Worm (Caenorhabditis elegans): Measurements from ENCODE around the gene H10E21.5.

Gene H10E21.5

DNA sequence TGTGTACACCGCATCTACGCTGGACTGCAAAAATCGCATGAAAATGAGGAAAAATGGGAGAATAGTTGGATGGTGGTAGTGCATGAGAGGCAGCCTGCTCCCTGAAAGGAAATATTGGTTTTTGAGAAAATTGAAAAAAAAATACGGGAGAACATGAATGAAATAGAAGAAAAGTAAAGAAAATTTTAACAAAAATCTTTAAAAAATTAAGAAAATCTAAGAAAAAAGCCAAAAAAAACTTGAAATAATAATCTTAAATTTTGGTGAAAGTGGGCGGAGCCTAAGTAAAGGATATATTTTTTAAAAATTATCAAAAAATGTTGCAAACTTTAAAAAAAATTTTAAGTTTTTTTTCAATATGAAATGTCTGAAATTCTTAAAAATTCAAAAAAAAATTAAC, at the start of gene H10E21.5:
Gene H10E21.5 (minus strand): TSS at position 101 of the 400 bp plus-strand sequence.
- TF ChIP-seq unc-62 (GFP tag; optimal IDR thresholded peaks at IDR 0.05), result no peak

DNA sequence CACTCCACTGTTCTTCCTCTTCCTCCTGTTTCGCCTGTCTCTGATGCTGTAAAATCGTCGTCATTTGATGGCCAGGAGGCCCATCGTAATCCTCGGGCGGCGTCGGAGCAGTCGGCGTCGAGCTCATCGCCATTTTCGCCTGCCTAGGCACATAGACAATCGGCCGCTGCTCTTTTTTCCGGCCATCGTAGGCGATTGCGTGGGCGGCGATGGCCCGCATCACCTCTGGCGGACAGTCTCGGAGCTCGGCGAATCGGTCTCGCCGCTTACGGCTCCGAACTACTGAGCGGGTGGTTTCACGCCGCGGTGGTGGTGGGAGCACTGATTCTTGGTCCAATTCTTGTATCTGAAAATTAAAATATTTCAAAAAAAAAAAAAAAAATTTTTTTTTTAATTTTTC, 48.3 kb upstream of the H10E21.5 start:
- no peak for TF ChIP-seq unc-62 (GFP tag; optimal IDR thresholded peaks at IDR 0.05)

DNA sequence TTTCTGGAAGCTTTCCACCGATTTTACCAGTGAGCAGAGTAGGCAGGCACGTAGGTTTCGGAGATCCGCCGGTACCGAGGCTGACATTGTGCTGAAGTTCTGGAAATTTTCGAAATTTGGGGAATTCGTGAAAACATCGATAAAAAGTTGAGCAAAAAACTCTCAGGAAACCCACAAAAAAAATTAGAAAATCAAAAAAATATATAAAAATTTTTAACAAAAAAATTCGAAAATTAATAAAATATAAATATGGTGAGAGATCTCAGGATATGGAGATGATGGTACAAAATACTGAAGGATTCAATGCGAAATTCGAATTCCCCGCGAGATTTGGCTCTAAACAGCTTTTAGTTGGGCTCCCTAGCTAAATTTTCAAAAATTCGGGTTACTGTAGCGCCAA, 45.9 kb upstream of the H10E21.5 start, which contains the start of gene spt-4:
Gene spt-4 (minus strand): TSS at position 101 of the 400 bp plus-strand sequence.
- no peak for TF ChIP-seq unc-62 (GFP tag; optimal IDR thresholded peaks at IDR 0.05)

DNA sequence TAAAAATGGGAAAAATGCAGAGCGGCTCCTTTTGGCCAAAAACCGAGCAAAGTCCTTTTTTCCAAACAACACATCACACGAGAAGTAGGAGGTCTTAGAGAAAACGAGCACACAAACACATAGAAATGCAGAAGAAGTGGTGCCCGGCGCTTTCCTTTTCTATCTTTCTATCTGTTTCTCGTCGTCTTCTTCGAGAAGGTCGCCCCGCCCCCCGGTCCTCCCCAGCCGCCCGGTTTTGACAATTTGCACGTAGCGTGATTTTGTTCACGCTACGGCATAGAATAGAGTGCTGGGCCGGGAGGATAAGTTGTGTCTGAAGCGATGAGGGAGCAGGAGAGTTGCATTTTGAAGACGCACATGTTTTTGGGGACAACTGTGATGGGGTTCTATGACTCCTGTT, 43.3 kb upstream of the H10E21.5 start:
- TF ChIP-seq unc-62 (GFP tag; optimal IDR thresholded peaks at IDR 0.05), result no peak

DNA sequence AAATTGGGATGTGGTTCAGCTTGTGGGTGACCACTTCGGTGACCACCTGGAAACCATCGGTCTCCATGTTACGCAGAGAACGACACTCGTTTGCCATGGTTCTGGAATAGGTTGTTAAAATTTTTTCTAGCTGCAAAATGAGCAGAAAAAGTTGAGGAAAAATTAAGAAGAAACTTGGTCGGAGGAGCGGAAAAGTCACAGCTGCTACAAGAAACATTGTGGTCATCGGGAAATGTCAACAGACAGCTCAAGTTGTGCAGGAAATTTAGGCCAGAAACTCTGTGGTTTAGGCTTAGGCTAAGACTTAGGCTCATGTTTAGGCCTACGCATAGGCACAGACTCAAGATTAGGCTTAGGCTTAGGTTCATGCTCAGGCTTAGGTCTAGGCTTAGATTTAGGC, 42.4 kb upstream of the H10E21.5 start, which contains the start of gene pck-1:
Gene pck-1 (minus strand): TSS at position 101 of the 400 bp plus-strand sequence.
- no peak for TF ChIP-seq unc-62 (GFP tag; optimal IDR thresholded peaks at IDR 0.05)

DNA sequence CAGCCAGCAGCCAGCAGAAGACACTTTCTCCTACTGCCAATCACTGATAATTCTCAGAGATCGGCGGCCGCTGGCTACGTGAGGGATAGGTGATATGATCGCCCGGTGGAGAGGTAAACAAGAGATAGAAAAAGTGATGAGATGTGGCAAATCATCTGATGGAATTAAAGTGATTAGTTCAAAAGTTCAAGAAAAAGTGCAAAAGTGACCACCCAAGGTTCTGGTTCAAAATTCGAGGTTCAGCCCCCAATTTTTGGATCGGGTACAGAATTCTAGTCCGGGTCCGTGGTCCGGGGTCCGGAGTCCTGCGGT, 41.8 kb upstream of the H10E21.5 start:
- TF ChIP-seq unc-62 (GFP tag; optimal IDR thresholded peaks at IDR 0.05), result no peak

DNA sequence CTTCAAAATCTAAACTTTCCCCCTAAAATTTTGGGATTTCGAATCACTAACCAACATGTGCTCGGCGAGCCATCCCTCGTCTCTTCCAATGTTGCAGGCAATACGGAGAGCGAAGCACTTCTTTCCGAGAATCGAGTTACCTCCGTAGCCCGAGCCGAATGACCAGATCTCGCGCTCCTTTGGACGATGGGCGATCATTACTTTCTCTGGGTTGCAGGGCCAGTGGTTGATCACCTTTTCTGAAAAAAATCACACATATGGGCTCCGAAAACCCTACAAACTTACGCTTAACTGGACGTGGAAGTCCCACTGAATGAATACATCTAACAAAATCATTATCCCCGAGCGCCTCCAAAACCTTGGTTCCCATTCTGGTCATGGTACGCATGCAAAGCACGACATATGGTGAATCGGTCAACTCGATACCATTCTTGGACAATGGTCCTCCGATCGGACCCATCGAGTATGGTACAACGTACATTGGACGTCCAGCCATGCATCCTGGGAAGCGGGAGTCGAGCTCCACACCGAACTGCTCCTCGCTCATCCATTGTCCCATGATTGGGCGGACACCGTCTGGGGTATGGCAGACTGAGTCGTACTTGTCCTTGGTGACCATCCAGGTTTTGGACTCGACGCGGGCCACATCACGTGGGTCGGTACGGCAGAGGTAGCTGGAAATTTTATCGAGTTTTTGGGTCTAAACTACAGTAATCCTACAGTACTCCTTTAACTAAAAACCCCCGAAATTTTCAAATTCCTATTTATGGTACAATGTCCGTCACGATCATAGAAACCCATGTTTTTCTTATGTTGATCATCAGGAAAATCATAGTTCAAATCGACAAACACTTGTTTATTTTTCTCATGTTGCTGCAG, 41.2 kb upstream of the H10E21.5 start:
- TF ChIP-seq unc-62 (GFP tag; optimal IDR thresholded peaks at IDR 0.05), result no peak

DNA sequence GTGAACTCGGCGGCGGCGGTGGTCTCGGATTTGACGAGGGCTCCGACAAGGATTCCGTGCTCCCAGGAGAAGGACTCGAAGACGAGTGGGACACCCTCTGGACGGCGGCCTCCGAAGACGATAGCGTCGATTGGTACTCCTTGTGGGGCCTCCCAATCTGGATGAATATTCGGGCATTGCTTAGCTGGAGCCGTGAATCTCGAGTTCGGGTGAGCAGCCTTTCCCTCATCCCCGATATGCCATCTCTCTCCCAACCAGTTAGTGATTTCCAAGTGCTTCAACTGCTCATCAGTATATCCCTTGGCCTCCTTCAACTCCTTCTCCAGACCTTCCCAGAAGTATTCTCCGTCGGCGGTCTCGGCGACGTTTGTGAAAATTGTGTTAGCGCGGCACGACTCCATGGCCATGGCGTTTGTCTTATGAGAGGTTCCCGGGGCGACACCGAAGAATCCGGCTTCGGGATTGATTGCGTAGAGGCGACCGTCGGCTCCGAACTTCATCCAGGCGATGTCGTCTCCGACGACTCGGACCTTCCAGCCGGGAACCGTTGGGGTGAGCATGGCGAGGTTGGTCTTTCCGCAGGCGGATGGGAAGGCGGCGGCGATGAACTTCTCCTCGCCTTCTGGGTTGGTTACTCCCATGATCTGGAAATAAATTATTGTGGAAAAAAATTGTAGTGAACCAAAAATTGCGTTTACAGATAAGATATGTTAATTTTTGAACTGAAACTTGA, 40.0 kb upstream of the H10E21.5 start:
- no peak for TF ChIP-seq unc-62 (GFP tag; optimal IDR thresholded peaks at IDR 0.05)

DNA sequence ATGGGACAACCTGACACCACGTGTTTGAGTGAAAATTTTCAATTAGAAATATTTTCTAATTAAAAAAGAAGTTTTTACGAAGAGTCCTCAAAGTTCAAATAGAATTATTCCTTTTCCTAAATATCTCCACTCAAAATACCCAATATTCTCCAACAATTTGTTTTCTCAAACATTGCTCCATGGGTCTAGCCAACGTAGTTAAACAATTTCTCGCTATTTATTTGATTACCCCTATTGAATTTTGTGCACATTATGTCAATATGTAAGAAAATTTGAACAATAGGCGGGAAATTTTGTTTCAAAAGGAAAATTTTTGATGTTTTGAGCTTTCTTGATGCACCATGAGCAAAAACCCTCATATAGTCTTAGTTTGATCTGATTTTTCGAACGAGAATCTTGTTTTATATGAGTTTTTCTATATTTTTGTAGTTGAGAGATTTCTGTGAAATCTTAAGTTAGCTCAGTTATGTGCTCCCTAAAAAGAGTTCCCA, 38.7 kb upstream of the H10E21.5 start:
- TF ChIP-seq unc-62 (GFP tag; optimal IDR thresholded peaks at IDR 0.05), result no peak

DNA sequence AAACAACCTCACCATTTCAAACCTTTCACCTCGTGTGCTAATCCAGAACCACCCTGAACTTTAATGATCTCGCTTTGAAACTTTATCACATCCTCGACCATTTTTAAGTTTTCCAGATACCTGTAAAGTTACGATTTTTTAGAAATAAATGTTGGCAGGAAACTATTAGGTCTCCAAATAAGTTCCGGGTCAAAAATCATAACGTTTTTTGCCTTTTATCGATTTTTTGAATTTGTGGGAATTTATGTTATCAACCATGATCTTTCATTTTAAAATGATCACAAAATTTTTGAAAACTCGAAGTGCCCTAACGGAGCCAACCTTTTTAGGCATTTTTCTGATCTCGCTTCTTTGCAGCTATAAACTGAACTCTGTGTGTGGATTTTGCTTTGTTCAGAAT, 37.3 kb upstream of the H10E21.5 start, which contains the start of gene btb-5:
Gene btb-5 (minus strand): TSS at position 101 of the 400 bp plus-strand sequence.
- TF ChIP-seq unc-62 (GFP tag; optimal IDR thresholded peaks at IDR 0.05), result no peak

DNA sequence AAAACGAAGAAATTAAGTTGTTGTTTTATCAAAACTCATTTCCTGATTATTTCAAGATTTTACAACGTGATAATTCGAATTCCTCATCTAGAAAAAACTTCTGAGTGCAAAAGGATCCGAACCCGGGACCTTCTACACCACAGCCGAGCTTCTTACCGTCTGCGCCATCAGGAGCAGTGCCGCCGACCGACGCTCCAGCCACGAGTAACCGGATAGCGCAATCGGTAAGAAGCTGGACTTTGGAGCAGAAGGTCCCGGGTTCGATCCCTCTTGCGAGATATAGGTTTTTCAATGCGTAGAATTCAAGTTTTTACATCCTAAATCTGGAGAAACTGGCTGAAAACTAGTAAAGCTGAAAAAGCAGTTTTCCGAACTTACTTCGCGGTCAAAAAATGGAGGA, 29.9 kb upstream of the H10E21.5 start:
- no peak for TF ChIP-seq unc-62 (GFP tag; optimal IDR thresholded peaks at IDR 0.05)

DNA sequence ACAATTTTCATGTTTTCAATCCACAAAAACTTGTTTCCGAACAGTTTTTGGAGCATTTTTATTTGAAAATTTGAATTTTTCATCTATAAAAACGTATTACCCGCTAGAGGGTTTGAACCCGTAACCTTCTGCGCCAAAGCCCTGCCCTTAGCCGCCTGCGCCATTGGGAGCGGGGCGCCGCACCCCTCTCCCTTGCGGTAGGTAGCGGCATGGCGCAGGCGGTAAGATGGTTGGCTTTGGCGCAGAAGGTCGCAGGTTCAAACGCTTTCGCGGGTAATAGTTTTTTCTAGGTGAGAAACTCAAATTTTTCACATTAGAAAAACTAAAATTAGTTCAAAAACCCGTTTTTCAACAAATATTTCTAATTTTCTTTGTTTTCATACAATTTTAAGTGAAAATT, 27.9 kb upstream of the H10E21.5 start:
- TF ChIP-seq unc-62 (GFP tag; optimal IDR thresholded peaks at IDR 0.05), result no peak

DNA sequence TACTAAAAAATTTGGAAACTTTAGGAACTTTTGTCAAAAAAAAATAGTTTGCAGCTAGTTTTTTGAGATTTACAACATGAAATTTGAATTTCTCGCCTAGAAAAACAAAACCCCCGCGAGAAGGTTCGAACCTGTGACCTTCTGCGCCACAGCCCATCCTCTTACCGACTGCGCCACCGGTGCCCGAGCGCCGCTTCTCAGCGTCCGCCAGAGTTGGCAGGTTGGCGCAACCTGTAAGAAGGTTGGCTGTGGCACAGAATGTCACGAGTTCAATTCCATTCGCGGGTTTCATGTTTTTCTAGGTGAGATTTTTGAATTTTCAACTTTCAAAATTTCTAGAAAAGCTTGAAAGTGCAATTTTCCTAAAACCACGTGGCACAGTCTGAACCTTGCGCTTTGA, 26.7 kb upstream of the H10E21.5 start:
- TF ChIP-seq unc-62 (GFP tag; optimal IDR thresholded peaks at IDR 0.05), result no peak

DNA sequence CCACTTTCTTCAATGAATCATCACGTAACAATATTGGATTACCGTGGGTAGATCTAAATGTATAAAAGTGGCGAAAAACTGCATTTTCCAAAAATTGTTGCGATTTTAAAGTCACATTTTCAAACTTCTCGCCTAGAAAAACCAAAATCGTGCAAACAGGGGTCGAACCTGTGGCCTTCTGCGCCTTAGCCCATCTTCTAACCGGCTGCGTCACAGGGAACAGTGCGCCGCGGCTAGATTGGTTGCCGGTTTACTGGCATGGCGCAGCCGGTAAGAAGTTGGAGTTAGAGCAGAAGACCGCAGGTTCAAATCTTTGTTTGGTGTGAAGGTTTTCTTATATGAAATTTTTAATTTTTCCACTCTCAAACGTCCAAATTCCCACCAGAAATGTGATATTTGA, 25.3 kb upstream of the H10E21.5 start:
- no peak for TF ChIP-seq unc-62 (GFP tag; optimal IDR thresholded peaks at IDR 0.05)

DNA sequence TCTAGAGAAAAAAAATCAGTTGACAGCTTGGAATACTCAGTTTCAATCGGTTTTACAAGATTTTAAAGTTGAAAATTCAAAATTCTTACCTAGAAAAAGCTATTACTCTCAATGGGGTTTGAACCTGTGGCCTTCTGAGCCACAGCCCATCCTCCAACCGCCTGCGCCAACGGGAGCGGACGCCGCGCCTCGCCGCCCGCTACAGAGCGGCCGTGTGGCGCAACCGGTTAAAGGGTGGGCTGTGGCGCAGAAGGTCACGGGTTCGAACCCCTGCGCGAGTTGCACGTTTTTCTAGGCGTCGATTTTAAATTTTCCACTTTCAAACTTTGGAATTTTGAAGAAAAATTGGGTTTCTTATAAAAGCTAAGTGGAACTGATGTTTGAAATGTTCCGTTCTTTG, 24.6 kb upstream of the H10E21.5 start:
- TF ChIP-seq unc-62 (GFP tag; optimal IDR thresholded peaks at IDR 0.05), result no peak

DNA sequence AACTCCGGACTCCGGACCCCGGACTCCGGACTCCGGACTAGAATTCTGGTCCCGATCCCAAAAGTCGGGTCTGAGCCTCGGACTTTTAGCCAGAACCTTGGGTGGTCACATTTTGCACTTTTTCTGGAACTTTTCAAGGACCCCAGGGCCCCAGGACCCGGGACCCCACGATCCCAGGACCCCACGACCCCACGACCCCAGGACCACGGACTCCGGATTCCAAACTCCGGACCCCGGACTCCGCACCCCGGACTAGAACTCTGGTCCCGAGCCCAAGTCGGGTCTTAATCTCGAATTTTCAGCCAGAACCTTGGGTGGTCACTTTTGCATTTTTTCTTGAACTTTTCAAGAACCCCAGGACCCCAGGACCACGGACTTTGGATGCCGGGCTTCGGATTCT, 19.0 kb upstream of the H10E21.5 start:
- TF ChIP-seq unc-62 (GFP tag; optimal IDR thresholded peaks at IDR 0.05), result no peak

DNA sequence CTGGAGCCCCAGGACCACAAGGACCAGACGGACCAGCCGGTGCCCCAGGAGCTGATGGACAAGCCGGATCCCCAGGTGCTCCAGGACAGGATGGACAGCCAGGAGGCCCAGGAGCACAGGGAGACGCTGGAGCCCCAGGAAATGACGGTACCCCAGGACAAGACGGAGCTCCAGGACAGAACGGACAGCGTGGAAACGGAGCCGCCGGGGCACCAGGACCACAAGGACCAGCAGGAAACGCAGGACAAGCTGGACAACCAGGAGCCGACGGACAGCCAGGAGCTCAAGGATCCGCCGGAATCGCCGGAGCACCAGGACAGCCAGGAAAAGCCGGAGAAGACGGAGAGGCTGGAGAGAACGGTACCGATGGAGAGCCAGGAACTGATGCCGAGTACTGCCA, 17.7 kb upstream of the H10E21.5 start:
- no peak for TF ChIP-seq unc-62 (GFP tag; optimal IDR thresholded peaks at IDR 0.05)
